Worm (Caenorhabditis elegans) whole organism, L4 larva: ENCODE measurements around the gene snt-2.

ENCODE experiments used
- D1046.2 ChIP-seq: fragments of 200-800 bp; sonication (Bioruptor generic); IDR thresholded peaks from 2 replicates; pipeline ENCODE4 v1.3.6; 2022; ENCODE audit warnings: missing genetic modification characterization, missing compliant biosample characterization
- F37D6.2 ChIP-seq: sonication (generic microtip); optimal IDR thresholded peaks from 2 replicates; lab custom pipeline; 2016; ENCODE audit warnings: mild to moderate bottlenecking, missing genetic modification characterization, missing compliant biosample characterization
- F49E8.2 ChIP-seq: sonication (generic microtip); optimal IDR thresholded peaks from 2 replicates; lab custom pipeline; 2016; ENCODE audit warnings: missing compliant biosample characterization, mild to moderate bottlenecking, missing genetic modification characterization, borderline replicate concordance
- T20F7.1 ChIP-seq: fragments of 200-800 bp; sonication (Bioruptor generic); optimal IDR thresholded peaks from 2 replicates; lab custom pipeline; 2018; ENCODE audit warnings: mild to moderate bottlenecking, missing genetic modification characterization, missing compliant biosample characterization
- Y48G9A.11 ChIP-seq: fragments of 200-800 bp; sonication (Bioruptor generic); IDR thresholded peaks from 2 replicates; pipeline ENCODE4 v1.3.6; 2022; ENCODE audit warnings: missing genetic modification reagents, missing genetic modification characterization, missing compliant biosample characterization
- aha-1 ChIP-seq: fragments of 150-350 bp; peaks from one replicate; lab custom pipeline; 2014; ENCODE audit warnings: missing biosample characterization, missing genetic modification characterization
- aly-2 ChIP-seq: sonication (generic microtip); optimal IDR thresholded peaks from 2 replicates; lab custom pipeline; 2018; ENCODE audit warnings: missing biosample characterization, missing genetic modification characterization
- ama-1 ChIP-seq: fragments of 150-350 bp; optimal IDR thresholded peaks from 2 replicates; lab custom pipeline; 2014; ENCODE audit warnings: inconsistent platforms, mixed read lengths
- ceh-20 ChIP-seq: fragments of 200-800 bp; sonication (Bioruptor generic); IDR thresholded peaks from 2 replicates; pipeline ENCODE4 v1.3.6; 2022; ENCODE audit warnings: missing genetic modification reagents, missing genetic modification characterization, missing compliant biosample characterization
- ceh-44 ChIP-seq: fragments of 200-800 bp; sonication (Bioruptor generic); IDR thresholded peaks from 2 replicates; pipeline ENCODE4 v1.3.6; 2022; ENCODE audit warnings: missing genetic modification reagents, missing genetic modification characterization, missing compliant biosample characterization
- ces-1 ChIP-seq: fragments of 150-350 bp; sonication (generic microtip); optimal IDR thresholded peaks from 4 replicates; lab custom pipeline; 2014; ENCODE audit warnings: missing biosample characterization, missing genetic modification reagents, missing genetic modification characterization
- daf-16 ChIP-seq, 3 experiments: sonication (generic microtip); optimal IDR thresholded peaks; 2 replicates each; lab custom pipeline; 2016 to 2017; ENCODE audit warnings: missing genetic modification characterization in 3 of 3, missing genetic modification reagents in 3 of 3, mild to moderate bottlenecking in 2 of 3, missing compliant biosample characterization in 2 of 3, missing biosample characterization in 1 of 3, moderate library complexity in 1 of 3
- daf-19 ChIP-seq: fragments of 200-800 bp; sonication (Bioruptor generic); conservative IDR thresholded peaks from 2 replicates; pipeline ENCODE4 v1.3.6; 2022; ENCODE audit warnings: missing genetic modification characterization, missing compliant biosample characterization
- dmd-6 ChIP-seq: fragments of 200-800 bp; sonication (Bioruptor generic); IDR thresholded peaks from 2 replicates; pipeline ENCODE4 v1.3.6; 2022; ENCODE audit warnings: missing genetic modification reagents, missing genetic modification characterization, missing compliant biosample characterization
- dmd-8 ChIP-seq: fragments of 200-800 bp; sonication (Bioruptor generic); IDR thresholded peaks from 2 replicates; pipeline ENCODE4 v1.3.6; 2022; ENCODE audit warnings: missing genetic modification characterization, missing compliant biosample characterization
- dmd-9 ChIP-seq: fragments of 200-800 bp; sonication (Bioruptor generic); IDR thresholded peaks from 2 replicates; pipeline ENCODE4 v1.3.6; 2022; ENCODE audit warnings: missing genetic modification reagents, missing genetic modification characterization, missing compliant biosample characterization
- egl-27 ChIP-seq: sonication (generic microtip); optimal IDR thresholded peaks from 3 replicates; lab custom pipeline; 2017; ENCODE audit warnings: missing biosample characterization, missing genetic modification reagents, missing genetic modification characterization
- egl-43 ChIP-seq: fragments of 200-800 bp; sonication (Bioruptor generic); IDR thresholded peaks from 2 replicates; pipeline ENCODE4 v1.3.6; 2022; ENCODE audit warnings: missing genetic modification reagents, missing genetic modification characterization, missing compliant biosample characterization
- fos-1 ChIP-seq: fragments of 150-350 bp; optimal IDR thresholded peaks from 2 replicates; lab custom pipeline; 2014; ENCODE audit warnings: missing biosample characterization, missing genetic modification characterization
- hif-1 ChIP-seq, 2 experiments: sonication (generic microtip); optimal IDR thresholded peaks; 2 replicates each; lab custom pipeline; 2016 to 2017; ENCODE audit warnings: missing compliant biosample characterization in 2 of 2, missing genetic modification characterization in 2 of 2, missing genetic modification reagents in 2 of 2, missing genotype in 2 of 2, mild to moderate bottlenecking in 1 of 2
- hlh-11 ChIP-seq: fragments of 200-800 bp; sonication (Bioruptor generic); optimal IDR thresholded peaks from 2 replicates; lab custom pipeline; 2018; ENCODE audit warnings: mild to moderate bottlenecking, missing genetic modification characterization, missing compliant biosample characterization
- hmg-1.1 ChIP-seq: fragments of 200-800 bp; sonication (Bioruptor generic); IDR thresholded peaks from 2 replicates; pipeline ENCODE4 v1.3.6; 2022; ENCODE audit warnings: missing genetic modification reagents, missing genetic modification characterization, missing compliant biosample characterization
- lin-38 ChIP-seq: fragments of 200-800 bp; sonication (Bioruptor generic); IDR thresholded peaks from 2 replicates; pipeline ENCODE4 v1.3.6; 2022; ENCODE audit warnings: missing genetic modification reagents, missing genetic modification characterization, missing compliant biosample characterization
- lir-3 ChIP-seq: sonication (generic microtip); optimal IDR thresholded peaks from 2 replicates; lab custom pipeline; 2016; ENCODE audit warnings: mild to moderate bottlenecking, missing genetic modification characterization, missing compliant biosample characterization
- mdl-1 ChIP-seq, 2 experiments: fragments of 150-350 bp in 1 of 2; sonication (generic microtip) in 1 of 2; optimal IDR thresholded peaks; 2 replicates each; lab custom pipeline; 2014 to 2017; ENCODE audit warnings: missing biosample characterization in 2 of 2, missing genetic modification characterization in 2 of 2
- mes-2 ChIP-seq: sonication (generic microtip); optimal IDR thresholded peaks from 2 replicates; lab custom pipeline; 2016; ENCODE audit warnings: missing genotype, mild to moderate bottlenecking, missing genetic modification characterization, missing compliant biosample characterization; ENCODE audit not compliant: poor library complexity, severe bottlenecking
- mxl-2 ChIP-seq: fragments of 200-800 bp; sonication (Bioruptor generic); conservative IDR thresholded peaks from 2 replicates; pipeline ENCODE4 v1.3.6; 2022; ENCODE audit warnings: missing genetic modification reagents, missing genetic modification characterization, missing compliant biosample characterization
- nhr-102 ChIP-seq: sonication (generic microtip); optimal IDR thresholded peaks from 2 replicates; lab custom pipeline; 2016; ENCODE audit warnings: mild to moderate bottlenecking, missing genetic modification characterization, moderate library complexity, missing compliant biosample characterization
- nhr-11 ChIP-seq: fragments of 150-350 bp; optimal IDR thresholded peaks from 2 replicates; lab custom pipeline; 2014; ENCODE audit warnings: missing biosample characterization, missing genetic modification characterization
- nhr-6 ChIP-seq: fragments of 150-350 bp; optimal IDR thresholded peaks from 2 replicates; lab custom pipeline; 2014; ENCODE audit warnings: missing biosample characterization, missing genetic modification characterization
- pqm-1 ChIP-seq: sonication (generic microtip); optimal IDR thresholded peaks from 2 replicates; lab custom pipeline; 2017; ENCODE audit warnings: missing biosample characterization, missing genetic modification characterization
- rbr-2 ChIP-seq: sonication (generic microtip); optimal IDR thresholded peaks from 2 replicates; lab custom pipeline; 2016; ENCODE audit warnings: missing genotype, missing genetic modification characterization, missing compliant biosample characterization
- saeg-2 ChIP-seq: fragments of 200-800 bp; sonication (Bioruptor generic); IDR thresholded peaks from 2 replicates; pipeline ENCODE4 v1.3.6; 2022; ENCODE audit warnings: missing genetic modification reagents, missing genetic modification characterization, missing compliant biosample characterization
- sdz-12 ChIP-seq: fragments of 200-800 bp; sonication (Bioruptor generic); optimal IDR thresholded peaks from 2 replicates; lab custom pipeline; 2018; ENCODE audit warnings: mild to moderate bottlenecking, missing genetic modification characterization, missing compliant biosample characterization
- snpc-1.2 ChIP-seq: fragments of 200-800 bp; sonication (Bioruptor generic); IDR thresholded peaks from 2 replicates; pipeline ENCODE4 v1.3.6; 2022; ENCODE audit warnings: missing genetic modification reagents, missing genetic modification characterization, missing compliant biosample characterization
- snpc-4 ChIP-seq: fragments of 150-350 bp; optimal IDR thresholded peaks from 2 replicates; lab custom pipeline; 2014; ENCODE audit warnings: missing biosample characterization, missing genetic modification characterization
- spr-1 ChIP-seq: sonication (generic microtip); optimal IDR thresholded peaks from 2 replicates; lab custom pipeline; 2016; ENCODE audit warnings: mild to moderate bottlenecking, missing genetic modification characterization, missing compliant biosample characterization
- tag-97 ChIP-seq: fragments of 200-800 bp; sonication (Bioruptor generic); IDR thresholded peaks from 2 replicates; pipeline ENCODE4 v1.3.6; 2022; ENCODE audit warnings: missing genetic modification characterization, missing compliant biosample characterization
- tra-1 ChIP-seq: fragments of 200-800 bp; sonication (Bioruptor generic); IDR thresholded peaks from 2 replicates; pipeline ENCODE4 v1.3.6; 2022; ENCODE audit warnings: missing genetic modification reagents, missing genetic modification characterization, missing compliant biosample characterization
- unc-130 ChIP-seq: sonication (generic microtip); optimal IDR thresholded peaks from 2 replicates; lab custom pipeline; 2016; ENCODE audit warnings: missing genetic modification reagents, missing genetic modification characterization, missing compliant biosample characterization
- unc-39 ChIP-seq: sonication (generic microtip); optimal IDR thresholded peaks from 2 replicates; lab custom pipeline; 2017; ENCODE audit warnings: missing biosample characterization, missing genetic modification characterization
- unc-62 ChIP-seq, 3 experiments: fragments of 150-350 bp in 1 of 3; sonication (generic microtip); optimal IDR thresholded peaks in 2 of 3; peaks in 1 of 3; 1 replicate in 1 of 3; 2 replicates in 2 of 3; lab custom pipeline; 2014 to 2017; ENCODE audit warnings: missing biosample characterization in 3 of 3, missing genetic modification characterization in 3 of 3, missing genetic modification reagents in 3 of 3, missing genotype in 1 of 3
- vab-7 ChIP-seq: fragments of 200-800 bp; sonication (Bioruptor generic); IDR thresholded peaks from 2 replicates; pipeline ENCODE4 v1.3.6; 2022; ENCODE audit warnings: missing genetic modification reagents, missing genetic modification characterization, missing compliant biosample characterization
- zip-2 ChIP-seq: fragments of 150-350 bp; optimal IDR thresholded peaks from 2 replicates; lab custom pipeline; 2014; ENCODE audit warnings: missing biosample characterization, missing genetic modification characterization

The snt-2 gene

ce11 chrIII:835713-836278 lies 42.3 kb upstream of the snt-2 start (continued):
- no peak for TF ChIP-seq F49E8.2
- peak; percentile 86 for TF ChIP-seq hlh-11
- TF ChIP-seq T20F7.1 (GFP tag; lab: Kevin White, UChicago): peak; percentile 77
- TF ChIP-seq zip-2: no peak
- peak; percentile 74; the same call in 1 of the 2 replicates for TF ChIP-seq tag-97 (GFP tag; lab: Robert Waterston, UW)
- TF ChIP-seq egl-43 (GFP tag; lab: Robert Waterston, UW): peak; percentile 96
- peak; percentile 90 for TF ChIP-seq Y48G9A.11 (GFP tag; lab: Robert Waterston, UW)
- peak; percentile 93; the same call in 1 of the 2 replicates for TF ChIP-seq vab-7
- no peak for TF ChIP-seq egl-27 (tag; lab: Kevin White, UChicago)
- peak; percentile 41 to 53 for TF ChIP-seq mdl-1 (tag; optimal IDR thresholded peaks at IDR 0.05; lab: Kevin White, UChicago)
- peak; percentile 82 for TF ChIP-seq fos-1 (tag; lab: Kevin White, UChicago)
- peak; percentile 88 for TF ChIP-seq saeg-2 (GFP tag; lab: Robert Waterston, UW)
- peak; percentile 85 for TF ChIP-seq dmd-9
- peak; percentile 77 for TF ChIP-seq mes-2
- TF ChIP-seq ceh-44 (GFP tag; lab: Robert Waterston, UW): peak; percentile 38; the same call in 1 of the 2 replicates
- TF ChIP-seq nhr-11 (tag; lab: Kevin White, UChicago): no peak
- TF ChIP-seq spr-1 (tag; lab: Kevin White, UChicago): peak; percentile 58
- TF ChIP-seq hmg-1.1 (GFP tag; lab: Robert Waterston, UW): peak; percentile 80
- TF ChIP-seq lir-3 (tag; lab: Kevin White, UChicago): no peak
- TF ChIP-seq tra-1: peak; percentile 93
- no peak for TF ChIP-seq unc-130 (GFP tag; lab: Kevin White, UChicago)
- peak; percentile 92 for TF ChIP-seq nhr-102 (tag; lab: Kevin White, UChicago)
- peak in 1 of 2 experiments; percentile 81 for TF ChIP-seq daf-16 (GFP tag; optimal IDR thresholded peaks at IDR 0.05; lab: Kevin White, UChicago)
- TF ChIP-seq daf-16 (tag; optimal IDR thresholded peaks at IDR 0.05; lab: Kevin White, UChicago): peak; percentile 66
- TF ChIP-seq nhr-6 (tag; lab: Kevin White, UChicago): no peak
- TF ChIP-seq ceh-20 (GFP tag; lab: Robert Waterston, UW): peak; percentile 87
- TF ChIP-seq rbr-2 (tag; lab: Kevin White, UChicago): peak; percentile 47
- TF ChIP-seq dmd-8: peak; percentile 90
- peak; percentile 82 for TF ChIP-seq lin-38 (GFP tag; lab: Robert Waterston, UW)
- peak; percentile 99 for TF ChIP-seq sdz-12 (GFP tag; lab: Kevin White, UChicago)
- TF ChIP-seq hif-1 (tag; optimal IDR thresholded peaks at IDR 0.05; lab: Kevin White, UChicago): peak; percentile 55 to 96
- TF ChIP-seq aly-2 (tag; lab: Kevin White, UChicago): no peak
- 0 out of 2 replicates have a peak, but pooled peaks have one; percentile 79 for TF ChIP-seq daf-19 (GFP tag; lab: Robert Waterston, UW)
- peak; percentile 78 for TF ChIP-seq mxl-2 (GFP tag; lab: Robert Waterston, UW)
- TF ChIP-seq snpc-4: no peak
- TF ChIP-seq pqm-1 (tag; lab: Kevin White, UChicago): peak; percentile 5
- TF ChIP-seq snpc-1.2 (GFP tag; lab: Robert Waterston, UW): peak; percentile 84
- peak; percentile 76 for TF ChIP-seq dmd-6 (GFP tag; lab: Robert Waterston, UW)
- TF ChIP-seq ces-1 (GFP tag; lab: Kevin White, UChicago): no peak
- TF ChIP-seq unc-39 (tag; lab: Kevin White, UChicago): no peak
- peak; percentile 40 for TF ChIP-seq F37D6.2

ce11 chrIII:835208-835607 lies 41.7 kb upstream of the snt-2 start:
- peak; percentile 92 for TF ChIP-seq ama-1 (lab: Kevin White, UChicago)
- peak; percentile 88 for TF ChIP-seq aha-1
- no peak for TF ChIP-seq dmd-9
- peak in 1 of 2 experiments; percentile 85 for TF ChIP-seq unc-62 (GFP tag; optimal IDR thresholded peaks at IDR 0.05 in 1 of 2; lab: Kevin White, UChicago)
- no peak for TF ChIP-seq unc-62 (tag; optimal IDR thresholded peaks at IDR 0.05; lab: Kevin White, UChicago)
- peak; percentile 42 for TF ChIP-seq mes-2
- no peak for TF ChIP-seq D1046.2 (GFP tag; lab: Robert Waterston, UW)
- no peak for TF ChIP-seq mdl-1 (tag; optimal IDR thresholded peaks at IDR 0.05; lab: Kevin White, UChicago)
